Worm (Caenorhabditis elegans): ENCODE data around the gene fipr-13.

Gene fipr-13

ce11 chrV:10049192-10049816, 15.0 kb upstream of the fipr-13 start:
- TF ChIP-seq nfya-1 (tag; optimal IDR thresholded peaks at IDR 0.05; ENCODE audit: insufficient read depth): peak; percentile 3

ce11 chrV:10051855-10052254, 12.5 kb upstream of the fipr-13 start, which contains the start of gene str-118:
str-118 (plus strand) TSS chrV:10052155.
- TF ChIP-seq ceh-28 (tag; optimal IDR thresholded peaks at IDR 0.05) (no peak), nhr-28 (tag; optimal IDR thresholded peaks at IDR 0.05) (no peak), lin-15B (tag; optimal IDR thresholded peaks at IDR 0.05) (no peak), hmg-11 (tag; optimal IDR thresholded peaks at IDR 0.05) (no peak), nhr-11 (tag; optimal IDR thresholded peaks at IDR 0.05) (no peak), ztf-11 (tag; optimal IDR thresholded peaks at IDR 0.05) (no peak), snpc-4 (tag; optimal IDR thresholded peaks at IDR 0.05) (no peak), ceh-16 (tag; optimal IDR thresholded peaks at IDR 0.05) (no peak), fkh-2 (tag; optimal IDR thresholded peaks at IDR 0.05) (no peak), ceh-82 (tag; optimal IDR thresholded peaks at IDR 0.05) (no peak), aly-2 (tag; optimal IDR thresholded peaks at IDR 0.05) (no peak), lin-39 (tag; optimal IDR thresholded peaks at IDR 0.05) (no peak), R02D3.7 (tag; optimal IDR thresholded peaks at IDR 0.05) (no peak), ZK546.5 (tag; optimal IDR thresholded peaks at IDR 0.05) (no peak), skn-1 (tag; optimal IDR thresholded peaks at IDR 0.05) (no peak), egl-27 (tag; optimal IDR thresholded peaks at IDR 0.05) (no peak), ceh-9 (tag; optimal IDR thresholded peaks at IDR 0.05) (no peak), nhr-76 (tag; optimal IDR thresholded peaks at IDR 0.05) (no peak), pqm-1 (tag; optimal IDR thresholded peaks at IDR 0.05) (no peak)

- TF ChIP-seq ztf-4 (tag; optimal IDR thresholded peaks at IDR 0.05): no peak
- TF ChIP-seq lin-15B (tag; optimal IDR thresholded peaks at IDR 0.05): no peak
- no peak for TF ChIP-seq nhr-237 (tag; optimal IDR thresholded peaks at IDR 0.05)
- TF ChIP-seq elt-1 (tag; optimal IDR thresholded peaks at IDR 0.05): no peak
- no peak for TF ChIP-seq ztf-11 (tag; optimal IDR thresholded peaks at IDR 0.05)
- TF ChIP-seq pha-4 (tag; optimal IDR thresholded peaks at IDR 0.05): peak; percentile 34
- TF ChIP-seq unc-62 (GFP tag; optimal IDR thresholded peaks at IDR 0.05): no peak
- TF ChIP-seq nhr-43 (tag; optimal IDR thresholded peaks at IDR 0.05; ENCODE audit: poor library complexity, severe bottlenecking): no peak
- no peak for TF ChIP-seq pqm-1 (tag; optimal IDR thresholded peaks at IDR 0.05)
- TF ChIP-seq nhr-12 (tag; optimal IDR thresholded peaks at IDR 0.05): no peak
- TF ChIP-seq fkh-2 (tag; optimal IDR thresholded peaks at IDR 0.05): no peak
- TF ChIP-seq hmg-11 (tag; optimal IDR thresholded peaks at IDR 0.05): no peak
- no peak for TF ChIP-seq aly-2 (tag; optimal IDR thresholded peaks at IDR 0.05)
- peak; percentile 44 for TF ChIP-seq nfya-1 (tag; optimal IDR thresholded peaks at IDR 0.05; ENCODE audit: insufficient read depth)
- TF ChIP-seq nhr-76 (tag; optimal IDR thresholded peaks at IDR 0.05): peak; percentile 1
- TF ChIP-seq nhr-77 (tag; optimal IDR thresholded peaks at IDR 0.05): no peak
- TF ChIP-seq jun-1 (tag; optimal IDR thresholded peaks at IDR 0.05): no peak
- no peak for TF ChIP-seq eor-1 (tag; optimal IDR thresholded peaks at IDR 0.05)
- no peak for TF ChIP-seq zag-1 (tag; optimal IDR thresholded peaks at IDR 0.05)
- no peak for TF ChIP-seq mml-1 (tag; optimal IDR thresholded peaks at IDR 0.05)
- no peak for TF ChIP-seq tbx-2 (tag; optimal IDR thresholded peaks at IDR 0.05)
- no peak for TF ChIP-seq sea-2 (GFP tag; optimal IDR thresholded peaks at IDR 0.05)
- no peak for TF ChIP-seq fkh-10 (GFP tag; optimal IDR thresholded peaks at IDR 0.05)
These were observed 9.4 kb upstream of the fipr-13 start, which contains the start of gene yif-1 for ce11 chrV:10054872-10055271. yif-1 (minus strand) TSS chrV:10054913.

ce11 chrV:10058748-10059147, 5.6 kb upstream of the fipr-13 start:
- TF ChIP-seq nhr-28 (tag; optimal IDR thresholded peaks at IDR 0.05): no peak
- no peak for TF ChIP-seq skn-1 (tag; optimal IDR thresholded peaks at IDR 0.05)
- no peak for TF ChIP-seq nhr-11 (tag; optimal IDR thresholded peaks at IDR 0.05)
- TF ChIP-seq aly-2 (tag; optimal IDR thresholded peaks at IDR 0.05): no peak
- TF ChIP-seq nhr-67 (tag; optimal IDR thresholded peaks at IDR 0.05): no peak
- TF ChIP-seq daf-12 (tag; optimal IDR thresholded peaks at IDR 0.05): no peak
- TF ChIP-seq pha-4 (tag; optimal IDR thresholded peaks at IDR 0.05): no peak
- peak; percentile 59 for TF ChIP-seq nhr-76 (tag; optimal IDR thresholded peaks at IDR 0.05)
- TF ChIP-seq ama-1 (optimal IDR thresholded peaks at IDR 0.05): no peak
